Worm (Caenorhabditis elegans): ENCODE measurements around the gene clec-223.

ce11 chrV:11298632-11299031 is 25.7 kb downstream of the clec-223 start, which contains the start of gene T03F7.5:
- no peak for TF ChIP-seq aly-2 (tag; optimal IDR thresholded peaks at IDR 0.05)
- no peak for TF ChIP-seq elt-1 (tag; optimal IDR thresholded peaks at IDR 0.05)
- no peak for TF ChIP-seq gmeb-1 (tag; optimal IDR thresholded peaks at IDR 0.05)
- TF ChIP-seq unc-62 (GFP tag; optimal IDR thresholded peaks at IDR 0.05) = no peak
- no peak for TF ChIP-seq nhr-237 (tag; optimal IDR thresholded peaks at IDR 0.05)
- no peak for TF ChIP-seq nhr-21 (tag; optimal IDR thresholded peaks at IDR 0.05)
- no peak for TF ChIP-seq nhr-23 (tag; optimal IDR thresholded peaks at IDR 0.05)
- no peak for TF ChIP-seq mdl-1 (tag; optimal IDR thresholded peaks at IDR 0.05)
- TF ChIP-seq egl-27 (tag; optimal IDR thresholded peaks at IDR 0.05) = no peak
- no peak for TF ChIP-seq unc-39 (tag; optimal IDR thresholded peaks at IDR 0.05)
- TF ChIP-seq Y55F3AM.14 (GFP tag; optimal IDR thresholded peaks at IDR 0.05) = no peak
- TF ChIP-seq ama-1 (optimal IDR thresholded peaks at IDR 0.05) = no peak
